Fruit fly (Drosophila melanogaster) Kc167 (cell line): Measurements from ENCODE around the gene CG34393.

Source experiments
- Myc ChIP-seq: fragments of >200 bp; optimal IDR thresholded peaks from 2 replicates; lab custom pipeline; 2017; ENCODE audit warnings: missing external identifiers
- insv ChIP-seq: fragments of >200 bp; optimal IDR thresholded peaks from 3 replicates; lab custom pipeline; 2018; ENCODE audit warnings: missing external identifiers
- ttk ChIP-seq: sonication (Bioruptor generic); optimal IDR thresholded peaks from 2 replicates; lab custom pipeline; 2017; ENCODE audit warnings: missing external identifiers

DNA sequence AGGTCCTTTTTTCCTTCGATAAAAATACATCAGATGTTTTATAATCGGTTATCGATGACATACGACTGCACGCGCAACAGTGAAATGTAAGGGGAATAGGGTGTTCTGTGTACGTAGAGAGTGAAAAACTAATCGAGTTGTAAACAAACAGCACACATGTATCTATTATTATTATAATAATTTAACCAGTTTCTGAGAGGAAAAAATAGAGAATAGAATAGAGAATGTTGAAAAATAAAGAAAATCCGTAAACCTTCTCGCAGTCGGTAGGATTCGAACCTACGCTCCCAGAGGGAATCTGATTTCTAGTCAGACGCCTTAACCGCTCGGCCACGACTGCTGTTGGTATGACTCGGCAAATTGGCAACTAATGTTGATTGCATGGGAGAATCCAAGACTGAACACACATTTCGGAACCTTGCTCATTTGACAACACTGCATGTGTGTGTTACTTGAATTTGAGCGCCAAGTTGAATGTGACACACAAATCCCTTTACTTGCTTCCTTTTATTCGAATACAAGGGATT is 27.5 kb downstream of the CG34393 start:
- no peak for TF ChIP-seq Myc (lab: Kevin White, UChicago)
- no peak for TF ChIP-seq ttk (lab: Kevin White, UChicago)
- TF ChIP-seq insv (lab: Kevin White, UChicago): no peak
